Fruit fly (Drosophila melanogaster) whole organism, embryonic: ENCODE measurements around the gene CG4328.

Source experiments
- BEAF-32 ChIP-seq: fragments of 200-800 bp; sonication (Bioruptor generic); optimal IDR thresholded peaks from 3 replicates; lab custom pipeline; 2017; ENCODE audit warnings: missing biosample characterization, missing genetic modification characterization, mild to moderate bottlenecking, moderate library complexity, missing genetic modification reagents
- CG10209 ChIP-seq: fragments of 200-800 bp; sonication (Bioruptor generic); optimal IDR thresholded peaks from 3 replicates; lab custom pipeline; 2017; ENCODE audit warnings: missing biosample characterization, mild to moderate bottlenecking, missing genetic modification characterization, missing genetic modification reagents
- CG10274 ChIP-seq: fragments of 200-800 bp; sonication (Bioruptor generic); optimal IDR thresholded peaks from 3 replicates; lab custom pipeline; 2017; ENCODE audit warnings: missing biosample characterization, mild to moderate bottlenecking, missing genetic modification characterization
- CG11695 ChIP-seq: fragments of 200-800 bp; sonication (Bioruptor generic); IDR thresholded peaks from 3 replicates; pipeline ENCODE4 v1.3.6; 2022; ENCODE audit warnings: missing biosample characterization, missing genetic modification characterization
- CG11723 ChIP-seq: fragments of 200-800 bp; sonication (Bioruptor generic); optimal IDR thresholded peaks from 2 replicates; lab custom pipeline; 2017; ENCODE audit warnings: missing biosample characterization, mild to moderate bottlenecking, missing genetic modification characterization
- CG12104 ChIP-seq: fragments of 200-800 bp; sonication (Bioruptor generic); optimal IDR thresholded peaks from 3 replicates; lab custom pipeline; 2016; ENCODE audit warnings: missing biosample characterization, missing genetic modification characterization
- CG12391 ChIP-seq: fragments of 200-800 bp; sonication (Bioruptor generic); optimal IDR thresholded peaks from 3 replicates; lab custom pipeline; 2018; ENCODE audit warnings: missing biosample characterization, mild to moderate bottlenecking, missing genetic modification characterization, moderate library complexity
- CG13287 ChIP-seq: fragments of 200-800 bp; sonication (Bioruptor generic); IDR thresholded peaks from 2 replicates; pipeline ENCODE4 v1.3.6; 2022; ENCODE audit warnings: missing biosample characterization, missing genetic modification characterization; ENCODE audit not compliant: partially characterized antibody
- CG13624 ChIP-seq: fragments of 200-800 bp; sonication (Bioruptor generic); optimal IDR thresholded peaks from 2 replicates; lab custom pipeline; 2016; ENCODE audit warnings: missing biosample characterization, missing genetic modification characterization
- CG17568 ChIP-seq: fragments of 200-800 bp; sonication (Bioruptor generic); optimal IDR thresholded peaks from 2 replicates; lab custom pipeline; 2018; ENCODE audit warnings: missing biosample characterization, mild to moderate bottlenecking, missing genetic modification characterization, moderate library complexity
- CG18764 ChIP-seq: fragments of 200-800 bp; sonication (Bioruptor generic); optimal IDR thresholded peaks from 3 replicates; lab custom pipeline; 2016; ENCODE audit warnings: missing biosample characterization, missing genetic modification characterization
- CG3065 ChIP-seq: fragments of 200-800 bp; sonication (Bioruptor generic); optimal IDR thresholded peaks from 2 replicates; lab custom pipeline; 2016; ENCODE audit warnings: missing biosample characterization, missing genetic modification characterization
- CG31224 ChIP-seq: fragments of 200-800 bp; sonication (Bioruptor generic); IDR thresholded peaks from 2 replicates; pipeline ENCODE4 v1.3.6; 2022; ENCODE audit warnings: missing biosample characterization, missing genetic modification characterization
- CG4360 ChIP-seq: fragments of 200-800 bp; sonication (Bioruptor generic); IDR thresholded peaks from 2 replicates; pipeline ENCODE4 v1.3.6; 2022; ENCODE audit warnings: missing biosample characterization, missing genetic modification characterization
- CG8089 ChIP-seq: fragments of 200-800 bp; sonication (Bioruptor generic); optimal IDR thresholded peaks from 3 replicates; lab custom pipeline; 2016; ENCODE audit warnings: missing biosample characterization, missing genetic modification characterization
- CG8281 ChIP-seq: fragments of 200-800 bp; sonication (Bioruptor generic); optimal IDR thresholded peaks from 2 replicates; lab custom pipeline; 2018; ENCODE audit warnings: missing biosample characterization, mild to moderate bottlenecking, missing genetic modification characterization, moderate library complexity
- CG8478 ChIP-seq: fragments of >200 bp; optimal IDR thresholded peaks from 2 replicates; lab custom pipeline; 2018
- Deaf1 ChIP-seq: fragments of 200-800 bp; optimal IDR thresholded peaks from 3 replicates; lab custom pipeline; 2019; ENCODE audit warnings: missing biosample characterization, mild to moderate bottlenecking, missing genetic modification characterization, moderate library complexity
- Dfd ChIP-seq, 2 experiments: fragments of >200 bp; optimal IDR thresholded peaks; 2 replicates each; lab custom pipeline; 2017; ENCODE audit warnings: missing biosample characterization in 2 of 2, missing genetic modification characterization in 2 of 2
- Ets97D ChIP-seq: fragments of 200-800 bp; sonication (Bioruptor generic); optimal IDR thresholded peaks from 3 replicates; lab custom pipeline; 2016; ENCODE audit warnings: missing biosample characterization, missing genetic modification characterization
- Fer3 ChIP-seq: fragments of 200-800 bp; sonication (Bioruptor generic); optimal IDR thresholded peaks from 2 replicates; lab custom pipeline; 2018; ENCODE audit warnings: missing biosample characterization, mild to moderate bottlenecking, missing genetic modification characterization, moderate library complexity
- HLH3B ChIP-seq: fragments of 200-800 bp; sonication (Bioruptor generic); IDR thresholded peaks from 2 replicates; pipeline ENCODE4 v1.3.6; 2022; ENCODE audit warnings: missing biosample characterization, missing genetic modification characterization
- NC2β ChIP-seq: fragments of 200-800 bp; sonication (Bioruptor generic); optimal IDR thresholded peaks from 2 replicates; lab custom pipeline; 2016; ENCODE audit warnings: missing biosample characterization, missing genetic modification characterization
- Nf-YC ChIP-seq: fragments of 200-800 bp; optimal IDR thresholded peaks from 3 replicates; lab custom pipeline; 2019; ENCODE audit warnings: missing biosample characterization, mild to moderate bottlenecking, missing genetic modification characterization, moderate library complexity
- NfI ChIP-seq: fragments of 200-800 bp; sonication (Bioruptor generic); optimal IDR thresholded peaks from 3 replicates; lab custom pipeline; 2018; ENCODE audit warnings: missing biosample characterization, mild to moderate bottlenecking, missing genetic modification characterization, moderate library complexity
- Pdp1 ChIP-seq, 2 experiments: fragments of 200-800 bp; sonication (Bioruptor generic); optimal IDR thresholded peaks; 3 replicates each; lab custom pipeline; 2016; ENCODE audit warnings: missing biosample characterization in 2 of 2, missing genetic modification characterization in 2 of 2, mild to moderate bottlenecking in 1 of 2, moderate library complexity in 1 of 2
- Poxn ChIP-seq: fragments of 200-800 bp; sonication (Bioruptor generic); IDR thresholded peaks from 2 replicates; pipeline ENCODE4 v1.3.6; 2022; ENCODE audit warnings: missing biosample characterization, missing genetic modification characterization
- Spps ChIP-seq: fragments of 200-800 bp; sonication (Bioruptor generic); optimal IDR thresholded peaks from 2 replicates; lab custom pipeline; 2018; ENCODE audit warnings: missing biosample characterization, mild to moderate bottlenecking, missing genetic modification characterization
- YL-1 ChIP-seq: fragments of 200-800 bp; sonication (Bioruptor generic); optimal IDR thresholded peaks from 3 replicates; lab custom pipeline; 2017; ENCODE audit warnings: missing biosample characterization, mild to moderate bottlenecking, missing genetic modification characterization
- az2 ChIP-seq: fragments of 200-800 bp; sonication (Bioruptor generic); optimal IDR thresholded peaks from 3 replicates; lab custom pipeline; 2016; ENCODE audit warnings: missing biosample characterization, missing genetic modification characterization
- crc ChIP-seq: fragments of 200-800 bp; sonication (Bioruptor generic); optimal IDR thresholded peaks from 2 replicates; lab custom pipeline; 2016; ENCODE audit warnings: missing biosample characterization, missing genetic modification characterization
- crol ChIP-seq: fragments of 200-800 bp; sonication (Bioruptor generic); IDR thresholded peaks from 2 replicates; pipeline ENCODE4 v1.3.6; 2022; ENCODE audit warnings: missing biosample characterization, missing genetic modification characterization
- dysf ChIP-seq: fragments of 200-800 bp; sonication (Bioruptor generic); IDR thresholded peaks from 3 replicates; pipeline ENCODE4 v1.3.6; 2022; ENCODE audit warnings: missing biosample characterization, missing genetic modification characterization
- ewg ChIP-seq: fragments of 200-800 bp; sonication (Bioruptor generic); optimal IDR thresholded peaks from 3 replicates; lab custom pipeline; 2017; ENCODE audit warnings: mild to moderate bottlenecking, missing biosample characterization, missing genetic modification reagents, missing genetic modification characterization
- fd3F ChIP-seq: fragments of 200-800 bp; sonication (Bioruptor generic); optimal IDR thresholded peaks from 2 replicates; lab custom pipeline; 2018; ENCODE audit warnings: missing biosample characterization, mild to moderate bottlenecking, missing genetic modification characterization, moderate library complexity
- fd64A ChIP-seq: fragments of 200-800 bp; sonication (Bioruptor generic); optimal IDR thresholded peaks from 3 replicates; lab custom pipeline; 2018; ENCODE audit warnings: missing biosample characterization, mild to moderate bottlenecking, missing genetic modification characterization
- grau ChIP-seq: fragments of 200-800 bp; optimal IDR thresholded peaks from 3 replicates; lab custom pipeline; 2019; ENCODE audit warnings: missing biosample characterization, mild to moderate bottlenecking, missing genetic modification characterization, moderate library complexity
- ham ChIP-seq: fragments of 200-800 bp; sonication (Bioruptor generic); IDR thresholded peaks from 2 replicates; pipeline ENCODE4 v1.3.6; 2022; ENCODE audit warnings: missing biosample characterization, missing genetic modification characterization
- hth ChIP-seq: fragments of >200 bp; optimal IDR thresholded peaks from 2 replicates; lab custom pipeline; 2017; ENCODE audit warnings: inconsistent platforms
- klu ChIP-seq: fragments of 200-800 bp; sonication (Bioruptor generic); IDR thresholded peaks from 2 replicates; pipeline ENCODE4 v1.3.6; 2022; ENCODE audit warnings: missing biosample characterization, missing genetic modification characterization
- mld ChIP-seq: fragments of 200-800 bp; sonication (Bioruptor generic); IDR thresholded peaks from 3 replicates; pipeline ENCODE4 v1.3.6; 2022; ENCODE audit warnings: missing biosample characterization, missing genetic modification characterization; ENCODE audit not compliant: partially characterized antibody
- p53 ChIP-seq: fragments of 200-800 bp; sonication (Bioruptor generic); optimal IDR thresholded peaks from 2 replicates; lab custom pipeline; 2016; ENCODE audit warnings: missing biosample characterization, missing genetic modification characterization
- pfk ChIP-seq: fragments of 200-800 bp; sonication (Bioruptor generic); optimal IDR thresholded peaks from 2 replicates; lab custom pipeline; 2018; ENCODE audit warnings: missing biosample characterization, mild to moderate bottlenecking, missing genetic modification characterization, moderate library complexity
- pita ChIP-seq: fragments of 200-800 bp; sonication (Bioruptor generic); optimal IDR thresholded peaks from 2 replicates; lab custom pipeline; 2017; ENCODE audit warnings: missing biosample characterization, mild to moderate bottlenecking, missing genetic modification characterization
- pum ChIP-seq: fragments of 200-800 bp; sonication (Bioruptor generic); optimal IDR thresholded peaks from 2 replicates; lab custom pipeline; 2016; ENCODE audit warnings: missing biosample characterization, missing genetic modification characterization
- slou ChIP-seq: fragments of 200-800 bp; sonication (Bioruptor generic); optimal IDR thresholded peaks from 3 replicates; lab custom pipeline; 2016; ENCODE audit warnings: missing biosample characterization, missing genetic modification characterization
- stwl ChIP-seq: fragments of 200-800 bp; sonication (Bioruptor generic); optimal IDR thresholded peaks from 3 replicates; lab custom pipeline; 2018; ENCODE audit warnings: missing biosample characterization, mild to moderate bottlenecking, missing genetic modification characterization, moderate library complexity
- tap ChIP-seq: fragments of 200-800 bp; optimal IDR thresholded peaks from 3 replicates; lab custom pipeline; 2019; ENCODE audit warnings: missing biosample characterization, mild to moderate bottlenecking, missing genetic modification characterization, moderate library complexity
- trem ChIP-seq: fragments of 200-800 bp; optimal IDR thresholded peaks from 3 replicates; lab custom pipeline; 2019; ENCODE audit warnings: missing biosample characterization, mild to moderate bottlenecking, missing genetic modification characterization, moderate library complexity

Gene CG4328

dm6 chr3L:12277054-12277879, 18.7 kb downstream of the CG4328 start, which contains the start of the genes Sms and INPP5E (continued):
- no peak for TF ChIP-seq fd64A
- no peak for TF ChIP-seq slou (GFP tag; lab: Kevin White, UChicago)
- peak; percentile 17 for TF ChIP-seq Ets97D
- TF ChIP-seq pfk = no peak
- TF ChIP-seq ham (GFP tag; lab: Robert Waterston, UW) = no peak
- no peak for TF ChIP-seq Spps (tag; lab: Kevin White, UChicago)
- TF ChIP-seq HLH3B (GFP tag; lab: Robert Waterston, UW) = peak; percentile 29; the same call in 1 of the 2 replicates
- TF ChIP-seq Pdp1 (GFP tag; optimal IDR thresholded peaks at IDR 0.05; lab: Kevin White, UChicago) = no peak
- no peak for TF ChIP-seq crc (GFP tag; lab: Kevin White, UChicago)
- peak; percentile 45 for TF ChIP-seq CG10209 (GFP tag; lab: Kevin White, UChicago)
- TF ChIP-seq Nf-YC (tag; lab: Kevin White, UChicago) = peak; percentile 61
- TF ChIP-seq CG3065 = no peak
- peak; percentile 73 for TF ChIP-seq trem (tag; lab: Kevin White, UChicago)
- TF ChIP-seq p53 = no peak
- TF ChIP-seq CG4360 (GFP tag; lab: Robert Waterston, UW) = 0 out of 2 replicates have a peak, but pooled peaks have one; percentile 23
- peak; percentile 21 for TF ChIP-seq Fer3 (tag; lab: Kevin White, UChicago)
- no peak for TF ChIP-seq NC2β (GFP tag; lab: Kevin White, UChicago)
- TF ChIP-seq CG18764 = no peak
- TF ChIP-seq pum = peak; percentile 3
- TF ChIP-seq CG11723 (GFP tag; lab: Kevin White, UChicago) = no peak
- peak; percentile 14 for TF ChIP-seq ewg (GFP tag; lab: Kevin White, UChicago)
- peak; percentile 72 for TF ChIP-seq mld
- TF ChIP-seq tap (tag; lab: Kevin White, UChicago) = peak; percentile 32
- TF ChIP-seq CG13287 (GFP tag; lab: Robert Waterston, UW) = peak; percentile 80
- TF ChIP-seq CG8478 (lab: Kevin White, UChicago) = no peak
- TF ChIP-seq crol (GFP tag; lab: Robert Waterston, UW) = peak; percentile 97
- TF ChIP-seq az2 = peak; percentile 52
- TF ChIP-seq CG8281 (tag; lab: Kevin White, UChicago) = no peak
- TF ChIP-seq NfI (GFP tag; lab: Kevin White, UChicago) = peak; percentile 24
- TF ChIP-seq hth = no peak
- no peak for TF ChIP-seq CG17568
- peak; percentile 88 for TF ChIP-seq BEAF-32 (GFP tag; lab: Kevin White, UChicago)
- peak; percentile 61 for TF ChIP-seq grau (tag; lab: Kevin White, UChicago)
- peak; percentile 57; the same call in 2 of the 3 replicates for TF ChIP-seq dysf (GFP tag; lab: Robert Waterston, UW)
- TF ChIP-seq Poxn (GFP tag; lab: Robert Waterston, UW) = peak; percentile 32; the same call in 1 of the 2 replicates
- TF ChIP-seq pita (GFP tag; lab: Kevin White, UChicago) = no peak
- no peak for TF ChIP-seq CG8089 (GFP tag; lab: Kevin White, UChicago)
- TF ChIP-seq CG31224 (GFP tag; lab: Robert Waterston, UW) = peak; percentile 49; the same call in 1 of the 2 replicates
- no peak for TF ChIP-seq YL-1 (GFP tag; lab: Kevin White, UChicago)
- TF ChIP-seq CG11695 = 0 out of 3 replicates have a peak, but pooled peaks have one; percentile 10
- peak; percentile 45 for TF ChIP-seq CG12104
- peak; percentile 25 for TF ChIP-seq stwl (tag; lab: Kevin White, UChicago)
- peak; percentile 40 for TF ChIP-seq Deaf1
- TF ChIP-seq Dfd (GFP tag; optimal IDR thresholded peaks at IDR 0.05; lab: Kevin White, UChicago) = no peak
- TF ChIP-seq CG13624 = no peak
- peak; percentile 85 for TF ChIP-seq CG12391 (tag; lab: Kevin White, UChicago)
- no peak for TF ChIP-seq fd3F (GFP tag; lab: Kevin White, UChicago)
- peak; percentile 79 for TF ChIP-seq klu (GFP tag; lab: Robert Waterston, UW)
- no peak for TF ChIP-seq CG10274 (GFP tag; lab: Kevin White, UChicago)
